Fruit fly (Drosophila melanogaster): ENCODE data around the gene CG11664.

- TF ChIP-seq psq (optimal IDR thresholded peaks at IDR 0.05): no peak
- no peak for TF ChIP-seq EcR (GFP tag; optimal IDR thresholded peaks at IDR 0.05)
- no peak for TF ChIP-seq pan (optimal IDR thresholded peaks at IDR 0.05)
- no peak for TF ChIP-seq usp (GFP tag; optimal IDR thresholded peaks at IDR 0.05)
Observed at dm6 chrX:862308-862707, 13.2 kb upstream of the CG11664 start, which contains the start of gene CG14634.
